Worm (Caenorhabditis elegans): Measurements from ENCODE around the gene W01B6.3.
"Not testable (repeated sequence)": the region's sequence is repeated elsewhere in the genome, so short reads cannot be mapped to it uniquely, and the experiment has no call there.

The W01B6.3 gene

DNA sequence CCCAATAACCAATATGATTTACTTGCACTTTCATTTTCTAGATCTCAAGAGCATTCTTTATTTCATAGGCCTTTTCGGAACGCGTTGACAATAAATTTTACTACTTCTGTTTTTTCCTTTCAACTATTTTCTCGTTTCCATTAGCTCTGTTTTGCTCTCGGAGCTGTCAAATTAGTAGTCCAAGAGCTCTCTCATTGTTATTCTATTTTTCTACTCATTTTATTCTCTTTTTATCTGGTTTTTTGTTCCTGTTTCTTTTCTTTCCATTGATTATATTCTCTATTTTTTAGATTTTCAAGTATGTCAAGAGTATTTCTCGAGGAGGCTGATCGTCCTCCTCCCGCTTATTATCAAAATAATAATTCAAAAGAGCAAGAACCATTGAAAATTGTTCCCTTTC lies 25.3 kb downstream of the W01B6.3 start, which contains the start of gene T04B2.3:
Gene T04B2.3, plus strand, starts transcription at position 301 of the 400 bp plus-strand sequence.
- no peak for TF ChIP-seq ztf-29 (GFP tag; IDR thresholded peaks at IDR 0.05)

ce11 chrIV:10046005-10046404 lies 26.4 kb downstream of the W01B6.3 start:
- TF ChIP-seq ztf-29 (GFP tag; IDR thresholded peaks at IDR 0.05): no peak
- TF ChIP-seq ztf-23 (GFP tag; IDR thresholded peaks at IDR 0.05): no peak
- no peak for TF ChIP-seq tab-1 (GFP tag; IDR thresholded peaks at IDR 0.05)
- no peak for TF ChIP-seq klf-2 (GFP tag; conservative IDR thresholded peaks at IDR 0.05)

- no peak for TF ChIP-seq tab-1 (GFP tag; IDR thresholded peaks at IDR 0.05)
- no peak for TF ChIP-seq ref-1 (GFP tag; conservative IDR thresholded peaks at IDR 0.05)
Observed at ce11 chrIV:10042881-10043280, 29.5 kb downstream of the W01B6.3 start, which contains the start of gene frk-1. Gene frk-1 (plus strand): TSS chrIV:10043181.

DNA sequence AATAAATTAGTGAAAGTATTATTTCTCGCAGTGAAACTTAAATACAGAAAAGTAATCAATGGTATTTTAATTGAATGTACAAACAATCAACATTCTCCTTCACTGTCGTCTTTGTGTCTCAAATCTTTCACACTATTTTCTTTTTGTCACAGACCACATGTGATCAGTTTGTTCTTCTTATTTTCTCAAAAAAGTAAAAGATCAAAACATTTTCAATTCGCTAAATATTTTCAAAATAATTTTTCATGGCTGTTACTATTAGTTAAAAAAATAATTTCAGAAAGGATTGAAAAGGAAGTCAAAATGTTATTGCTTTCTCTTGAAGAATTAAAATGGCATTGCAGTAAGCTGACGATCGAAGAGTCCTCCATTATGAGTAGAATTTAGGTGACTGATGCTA lies 31.6 kb downstream of the W01B6.3 start, which contains the start of gene dhs-31:
Gene dhs-31, minus strand, starts transcription at position 101 of the 400 bp plus-strand sequence.
- TF ChIP-seq ref-1 (GFP tag; conservative IDR thresholded peaks at IDR 0.05) (no peak), klf-2 (GFP tag; conservative IDR thresholded peaks at IDR 0.05) (no peak), ztf-23 (GFP tag; IDR thresholded peaks at IDR 0.05) (no peak), cog-1 (tag; optimal IDR thresholded peaks at IDR 0.05) (no peak), tab-1 (GFP tag; IDR thresholded peaks at IDR 0.05) (no peak), ztf-29 (GFP tag; IDR thresholded peaks at IDR 0.05) (no peak), T22C8.4 (GFP tag; IDR thresholded peaks at IDR 0.05) (no peak), flt-1 (GFP tag; IDR thresholded peaks at IDR 0.05) (no peak), med-1 (GFP tag; optimal IDR thresholded peaks at IDR 0.05; ENCODE audit: insufficient read depth) (no peak)

- no peak for TF ChIP-seq T22C8.4 (GFP tag; IDR thresholded peaks at IDR 0.05)
- no peak for TF ChIP-seq ztf-29 (GFP tag; IDR thresholded peaks at IDR 0.05)
- TF ChIP-seq ref-1 (GFP tag; conservative IDR thresholded peaks at IDR 0.05): no peak
- no peak for TF ChIP-seq ztf-23 (GFP tag; IDR thresholded peaks at IDR 0.05)
- TF ChIP-seq tab-1 (GFP tag; IDR thresholded peaks at IDR 0.05): no peak
- TF ChIP-seq flt-1 (GFP tag; IDR thresholded peaks at IDR 0.05): no peak
- no peak for TF ChIP-seq cog-1 (tag; optimal IDR thresholded peaks at IDR 0.05)
- no peak for TF ChIP-seq med-1 (GFP tag; optimal IDR thresholded peaks at IDR 0.05; ENCODE audit: insufficient read depth)
- TF ChIP-seq klf-2 (GFP tag; conservative IDR thresholded peaks at IDR 0.05): no peak
Observed at ce11 chrIV:10036966-10037365, 35.5 kb downstream of the W01B6.3 start, which contains the start of gene F44D12.10. Gene F44D12.10 (minus strand): TSS chrIV:10037066.

- TF ChIP-seq ztf-29 (GFP tag; IDR thresholded peaks at IDR 0.05) (no peak), T22C8.4 (GFP tag; IDR thresholded peaks at IDR 0.05) (no peak), klf-2 (GFP tag; conservative IDR thresholded peaks at IDR 0.05) (no peak), tab-1 (GFP tag; IDR thresholded peaks at IDR 0.05) (no peak), flt-1 (GFP tag; IDR thresholded peaks at IDR 0.05) (no peak), ztf-23 (GFP tag; IDR thresholded peaks at IDR 0.05) (no peak)
Observed at ce11 chrIV:10033053-10033452, 39.4 kb downstream of the W01B6.3 start, which contains the start of gene F44D12.6. Gene F44D12.6 (plus strand): TSS chrIV:10033353.

DNA sequence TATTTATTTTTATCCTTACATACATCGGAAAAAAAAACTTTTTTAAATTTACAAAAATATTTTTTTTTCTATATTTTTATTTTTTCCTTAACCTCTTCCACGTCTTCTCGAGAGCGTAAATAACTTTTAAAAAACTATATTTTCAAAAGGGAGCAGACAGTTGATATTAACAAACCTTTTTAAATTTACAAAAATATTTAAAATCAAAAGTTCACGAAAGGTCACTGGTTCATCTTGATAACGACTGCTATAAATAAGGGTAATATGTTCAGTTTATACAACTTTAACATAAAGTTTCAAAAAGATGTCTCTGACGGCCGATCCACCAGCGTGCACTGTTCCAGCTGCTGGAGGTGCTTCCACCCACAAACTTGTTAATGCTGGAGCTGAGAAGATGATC lies 43.6 kb downstream of the W01B6.3 start, which contains the start of the genes F44D12.16 and msd-2:
Gene F44D12.16, plus strand, starts transcription at position 301 of the 400 bp plus-strand sequence.
Gene msd-2, plus strand, starts transcription at position 305 of the 400 bp plus-strand sequence.
- TF ChIP-seq ref-1 (GFP tag; conservative IDR thresholded peaks at IDR 0.05); ztf-23 (GFP tag; IDR thresholded peaks at IDR 0.05); med-1 (GFP tag; optimal IDR thresholded peaks at IDR 0.05; ENCODE audit: insufficient read depth): not testable (repeated sequence)

- TF ChIP-seq klf-2 (GFP tag; conservative IDR thresholded peaks at IDR 0.05): no peak
- no peak for TF ChIP-seq med-1 (GFP tag; optimal IDR thresholded peaks at IDR 0.05; ENCODE audit: insufficient read depth)
- TF ChIP-seq ztf-29 (GFP tag; IDR thresholded peaks at IDR 0.05): no peak
- no peak for TF ChIP-seq T22C8.4 (GFP tag; IDR thresholded peaks at IDR 0.05)
- TF ChIP-seq ztf-23 (GFP tag; IDR thresholded peaks at IDR 0.05): no peak
- no peak for TF ChIP-seq flt-1 (GFP tag; IDR thresholded peaks at IDR 0.05)
- no peak for TF ChIP-seq tab-1 (GFP tag; IDR thresholded peaks at IDR 0.05)
- no peak for TF ChIP-seq ref-1 (GFP tag; conservative IDR thresholded peaks at IDR 0.05)
- no peak for TF ChIP-seq cog-1 (tag; optimal IDR thresholded peaks at IDR 0.05)
Observed at ce11 chrIV:10027566-10027965, 44.9 kb downstream of the W01B6.3 start, which contains the start of gene gipc-2. Gene gipc-2 (minus strand): TSS chrIV:10027666.

DNA sequence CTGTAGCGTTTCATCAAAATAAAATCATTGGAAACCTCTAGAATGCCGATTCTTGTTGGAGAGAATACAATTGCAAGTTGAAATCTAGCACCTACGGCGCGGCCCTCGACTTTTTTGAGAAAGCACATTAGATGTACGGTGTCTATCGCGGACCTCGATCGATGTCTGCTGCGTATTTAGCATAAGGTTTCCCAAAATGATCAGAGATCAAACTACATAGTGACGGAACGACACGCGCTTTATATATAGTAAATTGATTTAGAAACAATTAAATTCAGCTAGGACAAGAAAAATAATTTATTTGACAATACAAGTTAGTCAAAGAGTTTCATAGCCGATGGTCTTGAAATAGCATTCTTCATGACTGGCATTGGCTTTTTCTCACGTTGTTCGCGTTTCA lies 46.3 kb downstream of the W01B6.3 start:
- no peak for TF ChIP-seq klf-2 (GFP tag; conservative IDR thresholded peaks at IDR 0.05)
- TF ChIP-seq ref-1 (GFP tag; conservative IDR thresholded peaks at IDR 0.05): no peak
- no peak for TF ChIP-seq med-1 (GFP tag; optimal IDR thresholded peaks at IDR 0.05; ENCODE audit: insufficient read depth)
- no peak for TF ChIP-seq tab-1 (GFP tag; IDR thresholded peaks at IDR 0.05)
- TF ChIP-seq ztf-29 (GFP tag; IDR thresholded peaks at IDR 0.05): no peak
- no peak for TF ChIP-seq cog-1 (tag; optimal IDR thresholded peaks at IDR 0.05)
- TF ChIP-seq ztf-23 (GFP tag; IDR thresholded peaks at IDR 0.05): no peak
- no peak for TF ChIP-seq T22C8.4 (GFP tag; IDR thresholded peaks at IDR 0.05)
- TF ChIP-seq flt-1 (GFP tag; IDR thresholded peaks at IDR 0.05): no peak

DNA sequence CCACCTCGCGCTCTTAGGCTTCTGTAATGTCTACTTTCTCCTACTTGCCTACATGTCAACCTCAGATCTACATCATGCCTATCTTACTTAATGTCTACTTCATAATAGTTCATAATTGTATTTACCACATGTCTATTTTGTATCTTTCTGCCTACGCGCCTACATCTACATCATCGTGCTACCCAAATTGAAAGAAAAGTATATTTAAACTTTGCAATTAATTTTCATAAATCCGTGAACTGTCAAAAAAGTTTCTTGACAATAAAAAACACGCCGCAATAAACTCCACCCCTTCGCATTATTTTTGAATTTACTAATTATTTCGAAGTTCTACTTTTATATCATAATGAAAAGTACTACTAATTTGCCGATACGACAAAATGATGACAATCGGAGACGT lies 49.4 kb downstream of the W01B6.3 start, which contains the start of gene F44D12.8:
Gene F44D12.8, plus strand, starts transcription at position 301 of the 400 bp plus-strand sequence.
- TF ChIP-seq ref-1 (GFP tag; conservative IDR thresholded peaks at IDR 0.05) (no peak), ztf-29 (GFP tag; IDR thresholded peaks at IDR 0.05) (no peak), tab-1 (GFP tag; IDR thresholded peaks at IDR 0.05) (no peak), ztf-23 (GFP tag; IDR thresholded peaks at IDR 0.05) (no peak), klf-2 (GFP tag; conservative IDR thresholded peaks at IDR 0.05) (no peak)

DNA sequence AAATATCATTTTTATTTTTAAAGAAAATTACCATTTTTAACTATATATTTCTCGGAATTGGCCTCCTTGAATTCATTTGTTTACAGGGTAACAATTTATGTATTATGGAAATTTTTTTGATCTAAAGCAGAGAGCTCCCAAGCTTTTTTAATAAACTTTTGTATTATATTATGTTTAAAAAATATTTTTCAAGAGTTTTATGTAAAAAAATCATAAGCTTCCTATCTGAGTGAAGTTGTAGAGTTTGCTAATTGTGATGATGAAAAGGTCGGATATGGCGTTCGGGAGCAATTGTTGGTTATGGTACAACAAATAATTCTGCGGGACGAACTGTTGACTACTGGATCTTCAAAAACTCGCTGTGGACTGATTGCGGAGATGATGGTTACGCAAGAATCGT lies 51.1 kb downstream of the W01B6.3 start, which contains the start of gene F44D12.19:
Gene F44D12.19, plus strand, starts transcription at position 301 of the 400 bp plus-strand sequence.
- TF ChIP-seq med-1 (GFP tag; optimal IDR thresholded peaks at IDR 0.05; ENCODE audit: insufficient read depth): no peak
- no peak for TF ChIP-seq ref-1 (GFP tag; conservative IDR thresholded peaks at IDR 0.05)
- TF ChIP-seq klf-2 (GFP tag; conservative IDR thresholded peaks at IDR 0.05): no peak
- no peak for TF ChIP-seq T22C8.4 (GFP tag; IDR thresholded peaks at IDR 0.05)
- no peak for TF ChIP-seq ztf-29 (GFP tag; IDR thresholded peaks at IDR 0.05)
- no peak for TF ChIP-seq cog-1 (tag; optimal IDR thresholded peaks at IDR 0.05)
- TF ChIP-seq ztf-23 (GFP tag; IDR thresholded peaks at IDR 0.05): no peak
- no peak for TF ChIP-seq tab-1 (GFP tag; IDR thresholded peaks at IDR 0.05)
- no peak for TF ChIP-seq flt-1 (GFP tag; IDR thresholded peaks at IDR 0.05)
